Worm (Caenorhabditis elegans): ENCODE measurements around the gene Y54E2A.7.

DNA sequence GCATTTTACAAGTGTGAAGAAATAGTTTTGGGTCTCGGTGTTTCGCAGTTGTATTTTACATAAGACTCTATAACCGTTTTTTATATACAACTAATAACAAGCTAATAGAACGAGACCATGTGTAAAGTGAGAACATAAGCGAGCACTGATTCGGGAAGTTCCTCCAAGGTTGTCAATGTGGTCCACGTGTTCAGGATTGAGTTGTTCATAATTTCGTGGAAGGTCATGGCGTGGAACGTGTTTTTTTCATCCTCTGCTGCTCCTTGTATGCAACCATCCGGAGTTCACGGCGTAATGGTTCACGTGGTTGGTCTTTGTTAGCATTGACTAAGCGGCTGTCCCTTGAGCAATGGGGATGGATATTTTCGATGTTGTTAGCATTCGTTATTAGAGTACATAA is 44.7 kb downstream of the Y54E2A.7 start:
- no peak for TF ChIP-seq ceh-82 (tag; optimal IDR thresholded peaks at IDR 0.05)
- TF ChIP-seq ztf-4 (tag; optimal IDR thresholded peaks at IDR 0.05) = no peak
- no peak for TF ChIP-seq R02D3.7 (tag; optimal IDR thresholded peaks at IDR 0.05)
- no peak for TF ChIP-seq aly-2 (tag; optimal IDR thresholded peaks at IDR 0.05)
- TF ChIP-seq lin-15B (tag; optimal IDR thresholded peaks at IDR 0.05) = no peak
- no peak for TF ChIP-seq hmg-11 (tag; optimal IDR thresholded peaks at IDR 0.05)
- TF ChIP-seq nhr-237 (tag; optimal IDR thresholded peaks at IDR 0.05) = no peak
- TF ChIP-seq nhr-28 (tag; optimal IDR thresholded peaks at IDR 0.05) = no peak
